Fruit fly (Drosophila melanogaster) whole organism: ENCODE data around the gene DCTN6-p27.

Experiments
- CG8478 ChIP-seq: fragments of >200 bp; optimal IDR thresholded peaks from 2 replicates; lab custom pipeline; 2018; ENCODE audit warnings: inconsistent platforms
- Dll ChIP-seq: fragments of >200 bp; optimal IDR thresholded peaks from 2 replicates; lab custom pipeline; 2017
- EcR ChIP-seq, 2 experiments: fragments of >200 bp; optimal IDR thresholded peaks; 2 replicates each; lab custom pipeline; 2017; ENCODE audit warnings: missing biosample characterization in 2 of 2, missing genetic modification characterization in 2 of 2, missing genetic modification reagents in 2 of 2
- pan ChIP-seq: fragments of >200 bp; optimal IDR thresholded peaks from 2 replicates; lab custom pipeline; 2017
- psq ChIP-seq: fragments of >200 bp; optimal IDR thresholded peaks from 2 replicates; lab custom pipeline; 2017
- usp ChIP-seq: fragments of >200 bp; optimal IDR thresholded peaks from 2 replicates; lab custom pipeline; 2017; ENCODE audit warnings: missing biosample characterization, missing genetic modification characterization, mixed read lengths

Gene DCTN6-p27

DNA sequence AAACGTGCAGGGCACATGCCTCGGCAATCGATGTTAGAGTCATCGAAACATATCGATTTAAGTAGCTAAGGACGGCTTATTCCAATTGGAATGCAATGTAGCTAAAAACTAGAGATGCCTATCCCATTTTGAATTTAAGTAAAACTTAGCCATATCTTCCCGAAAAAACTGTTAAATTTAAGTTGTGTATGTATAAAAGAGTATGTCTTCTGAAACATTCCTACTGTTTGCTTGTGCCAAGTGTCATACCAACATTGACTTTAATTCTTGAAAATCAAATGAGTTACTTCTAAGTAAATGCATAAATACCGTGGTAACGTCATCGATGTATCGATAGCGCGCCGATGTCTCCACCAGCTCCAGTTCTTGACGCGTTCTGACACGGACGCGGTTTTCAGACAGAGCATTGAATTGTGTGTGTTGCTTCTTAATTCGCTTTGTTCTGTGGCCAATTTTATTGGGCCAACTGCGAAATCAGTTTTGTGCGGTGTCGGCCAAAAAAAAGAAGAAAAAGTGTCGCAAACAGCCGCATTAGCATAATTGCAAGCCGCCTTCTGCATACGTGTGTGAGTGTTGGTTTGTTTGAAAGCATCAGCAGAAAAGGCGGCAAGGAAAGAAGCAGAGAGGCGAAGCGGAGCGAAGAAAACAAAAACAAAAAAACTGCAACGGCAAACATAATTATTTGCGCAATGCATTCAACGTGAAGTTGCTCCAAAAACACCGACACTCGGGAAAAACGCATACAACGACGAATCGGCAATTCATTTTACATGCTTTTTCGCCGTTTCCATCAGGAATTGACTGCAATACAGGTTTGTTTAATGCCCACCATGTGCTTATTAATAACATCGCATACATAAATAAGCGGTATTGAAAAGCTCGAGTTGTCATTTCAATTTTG, 1.6 kb downstream of the DCTN6-p27 start, which contains the start of gene brat:
Gene brat, plus strand, starts transcription at position 352 of the 901 bp plus-strand sequence.
- TF ChIP-seq CG8478 = no peak
- TF ChIP-seq psq (lab: Kevin White, UChicago) = no peak
- no peak for TF ChIP-seq usp
- TF ChIP-seq EcR (GFP tag; optimal IDR thresholded peaks at IDR 0.05; lab: Kevin White, UChicago) = no peak
- TF ChIP-seq pan = no peak
- TF ChIP-seq Dll = no peak

DNA sequence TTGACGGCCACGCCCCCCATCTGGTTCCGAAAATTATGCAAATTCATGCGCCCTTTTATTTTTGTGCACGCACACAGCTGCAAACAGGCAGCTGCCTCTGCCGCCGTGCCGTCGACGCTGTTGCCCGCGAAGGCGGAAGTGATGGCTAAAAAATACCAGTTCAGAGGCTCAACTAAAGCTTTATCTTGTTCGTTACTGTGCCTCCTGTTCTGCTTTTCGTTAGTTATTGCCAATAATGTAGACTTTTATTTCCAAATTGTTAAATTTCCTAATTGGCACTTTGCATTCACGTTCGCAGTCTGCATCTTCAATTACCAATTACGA, 2.2 kb downstream of the DCTN6-p27 start:
- TF ChIP-seq pan (no peak), EcR (GFP tag; optimal IDR thresholded peaks at IDR 0.05; lab: Kevin White, UChicago) (no peak), CG8478 (no peak), psq (lab: Kevin White, UChicago) (no peak), usp (no peak), Dll (no peak)

DNA sequence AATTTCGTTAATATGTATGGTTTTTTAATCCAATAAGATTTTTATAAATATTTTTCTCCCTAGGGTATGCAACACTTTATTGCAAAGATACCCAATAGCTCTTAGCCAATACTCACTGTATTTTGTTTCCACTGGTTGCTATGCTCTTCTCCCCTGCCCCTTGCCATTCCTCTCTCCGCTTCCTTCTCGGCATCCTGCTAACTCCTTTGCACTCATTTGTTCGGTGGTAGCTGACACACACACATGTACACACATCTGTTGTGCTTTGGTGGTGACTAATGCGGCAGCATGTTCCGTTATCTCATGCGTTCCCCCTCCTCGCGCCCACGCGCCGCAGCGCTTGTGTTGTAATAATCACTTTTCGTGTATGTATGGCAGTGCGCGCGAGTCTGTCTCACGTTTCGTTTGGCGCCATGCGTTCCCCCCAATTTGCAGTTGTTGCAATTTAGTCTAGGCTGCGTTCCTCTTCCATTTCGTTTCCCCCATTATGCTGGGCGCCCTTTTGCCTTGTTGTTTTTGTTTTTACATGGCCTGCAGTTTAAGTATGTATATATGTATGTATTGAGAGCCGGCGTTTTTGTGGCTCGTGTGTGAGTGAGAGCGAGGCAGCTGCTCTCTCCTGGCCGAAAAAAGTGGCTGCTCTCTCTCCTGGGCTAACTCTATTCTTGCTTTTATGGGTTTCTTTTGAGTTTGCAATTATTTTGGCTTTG, 2.8 kb downstream of the DCTN6-p27 start, which contains the start of gene Polr1D:
Gene Polr1D, minus strand, starts transcription at position 420 of the 710 bp plus-strand sequence.
- TF ChIP-seq EcR (GFP tag; optimal IDR thresholded peaks at IDR 0.05; lab: Kevin White, UChicago) = no peak
- TF ChIP-seq CG8478 = no peak
- no peak for TF ChIP-seq usp
- TF ChIP-seq pan = no peak
- TF ChIP-seq Dll = peak; percentile 69

DNA sequence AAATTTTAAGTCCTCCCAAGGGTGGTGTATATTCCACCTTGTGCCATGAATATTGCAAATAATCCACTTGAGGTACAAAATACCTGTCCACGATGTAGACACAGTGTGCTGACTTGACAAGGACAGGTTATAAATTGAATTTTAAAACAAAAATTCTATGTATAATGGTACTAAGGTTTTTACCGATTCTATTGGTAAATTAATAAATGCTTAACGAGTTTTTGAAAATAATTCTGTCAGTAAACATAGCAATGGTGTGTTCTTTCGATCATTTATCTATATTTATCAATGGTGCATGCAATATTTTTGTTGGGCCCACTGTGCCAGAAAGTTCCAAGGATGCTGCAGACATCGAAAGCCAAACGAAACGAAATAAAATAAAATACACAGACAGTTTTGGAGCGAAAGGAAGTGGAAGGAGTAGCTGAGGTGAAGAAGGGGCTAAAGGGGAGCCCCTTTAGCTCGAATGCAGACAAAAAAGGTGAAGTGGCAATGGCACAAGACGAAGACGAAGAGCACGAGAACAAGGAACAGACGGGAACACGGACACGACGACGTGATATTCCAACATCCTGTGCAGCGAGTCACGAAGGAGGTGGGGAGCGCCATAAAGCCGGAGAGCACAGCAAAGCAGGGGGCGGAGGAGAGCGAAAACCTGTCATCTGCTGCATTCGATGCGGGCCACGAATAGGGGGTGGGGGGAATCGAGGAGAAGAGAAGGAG, 4.0 kb downstream of the DCTN6-p27 start:
- TF ChIP-seq CG8478 (no peak), EcR (GFP tag; optimal IDR thresholded peaks at IDR 0.05; lab: Kevin White, UChicago) (no peak), pan (no peak), usp (no peak), Dll (no peak), psq (lab: Kevin White, UChicago) (no peak)

DNA sequence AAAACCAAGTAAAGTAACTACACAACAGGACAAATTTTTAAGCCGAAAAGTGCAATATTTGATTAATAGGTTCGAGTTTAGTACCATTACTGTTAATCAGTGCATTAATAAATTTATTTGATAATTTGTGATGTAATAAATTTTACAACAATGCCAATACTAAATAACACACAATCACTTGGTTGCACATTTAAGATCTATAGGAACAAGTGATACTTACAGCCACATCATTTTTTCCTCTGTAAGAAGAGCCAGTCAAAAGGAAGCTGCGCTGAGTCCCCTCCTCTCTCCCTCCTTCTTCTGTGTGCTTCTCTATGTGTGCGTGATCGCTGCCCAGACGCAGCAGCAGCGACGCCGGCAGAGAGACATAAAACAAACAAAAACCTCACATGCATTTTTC, 4.6 kb downstream of the DCTN6-p27 start:
- TF ChIP-seq pan (no peak), CG8478 (no peak), usp (no peak), psq (lab: Kevin White, UChicago) (no peak), Dll (no peak)

DNA sequence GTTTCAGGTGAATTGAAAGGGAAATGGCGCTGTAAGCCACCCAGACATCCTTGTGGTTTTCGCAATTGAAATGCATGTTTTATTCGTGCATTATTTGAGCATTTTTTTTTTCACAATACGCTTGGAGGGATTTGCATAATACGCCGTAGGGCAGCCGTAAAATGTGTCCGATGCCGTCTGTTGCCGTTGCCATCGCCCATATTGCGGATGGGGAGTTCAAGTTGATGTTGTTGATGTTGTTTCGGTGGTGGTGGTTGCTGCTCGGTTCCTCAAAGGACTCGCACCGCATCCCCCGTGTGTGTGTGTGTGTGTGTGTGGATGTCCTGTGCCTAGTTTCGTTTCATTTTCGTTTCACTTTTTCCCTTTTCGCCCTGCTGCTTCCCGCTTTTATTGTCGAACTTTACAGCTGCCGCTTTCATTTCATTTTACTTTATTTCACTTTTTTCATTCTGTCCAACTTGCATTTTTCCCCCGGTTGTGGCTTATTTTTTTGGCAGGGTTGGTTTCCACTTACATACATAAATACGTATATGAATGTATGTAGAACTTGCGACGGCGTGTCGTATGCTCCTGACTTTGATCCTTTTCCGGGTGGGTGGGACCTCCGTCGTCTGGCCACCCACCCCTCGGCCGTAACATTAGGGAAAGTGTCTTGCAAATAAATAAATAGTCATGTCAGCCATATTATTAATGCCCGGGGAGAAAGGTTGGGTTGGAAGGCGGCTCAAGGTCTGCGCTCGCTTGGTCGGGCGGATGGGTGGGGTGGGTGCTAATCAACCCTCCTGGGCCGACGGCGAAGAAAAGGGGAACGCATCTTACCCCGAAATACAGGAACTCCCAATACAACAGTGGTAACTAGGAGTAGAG, 5.6 kb downstream of the DCTN6-p27 start:
- TF ChIP-seq EcR (GFP tag; optimal IDR thresholded peaks at IDR 0.05; lab: Kevin White, UChicago) = no peak
- TF ChIP-seq usp = no peak
- TF ChIP-seq CG8478 = no peak
- TF ChIP-seq Dll = no peak
- TF ChIP-seq psq (lab: Kevin White, UChicago) = no peak
- no peak for TF ChIP-seq pan

DNA sequence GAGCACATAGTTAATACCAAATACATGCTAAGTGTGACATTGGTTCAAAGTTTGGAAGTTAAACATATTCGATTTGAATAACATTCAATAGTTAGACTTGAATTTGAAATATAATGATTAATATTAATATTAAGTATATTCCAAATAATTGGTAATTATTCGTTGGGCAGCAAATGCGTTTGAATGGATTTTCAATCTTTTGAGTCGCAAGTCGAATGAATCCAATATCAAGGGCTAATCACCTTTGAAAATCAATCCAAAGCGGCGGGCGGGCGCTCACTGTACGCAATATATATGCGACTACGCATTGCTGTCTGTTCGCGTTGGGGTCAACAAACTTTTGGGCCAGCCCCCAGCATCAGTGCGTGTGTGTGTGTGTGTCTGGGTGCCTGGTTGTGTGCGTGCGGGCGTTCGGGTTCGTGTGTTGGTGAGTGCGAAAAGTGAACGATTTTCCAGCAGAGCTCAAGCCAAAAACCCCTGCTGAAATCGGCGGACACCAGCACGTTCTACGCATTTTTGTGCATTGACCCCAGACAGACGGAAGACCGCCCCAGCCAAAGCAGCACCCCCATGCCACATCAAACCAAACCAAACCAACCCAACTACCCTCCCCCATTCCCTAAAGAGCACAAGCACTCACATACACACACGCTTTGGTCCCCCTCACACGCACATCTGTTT, 6.4 kb downstream of the DCTN6-p27 start:
- TF ChIP-seq EcR (GFP tag; optimal IDR thresholded peaks at IDR 0.05; lab: Kevin White, UChicago) (peak in 1 of 2 experiments; percentile 58), Dll (no peak)

DNA sequence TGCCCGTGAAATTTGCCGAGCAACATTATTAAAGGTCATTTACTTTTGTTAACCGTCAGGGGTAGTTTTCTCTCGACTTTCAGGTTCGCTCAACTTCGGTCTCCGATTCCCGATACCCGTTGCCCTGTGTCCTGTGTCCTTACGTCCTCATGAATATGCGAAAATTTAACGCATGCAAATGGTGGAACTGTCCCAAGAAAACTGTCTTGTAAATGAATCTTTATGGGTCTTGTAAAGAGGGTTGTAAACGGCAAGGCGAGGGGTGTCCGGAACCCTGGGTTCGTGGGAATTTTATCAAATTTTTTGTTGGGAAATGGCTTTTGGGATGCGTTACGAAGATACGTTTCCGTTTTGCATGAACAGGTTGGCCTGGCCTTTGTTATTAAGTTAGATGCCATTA, 7.6 kb downstream of the DCTN6-p27 start:
- no peak for TF ChIP-seq Dll
- TF ChIP-seq CG8478 = no peak
- TF ChIP-seq psq (lab: Kevin White, UChicago) = no peak
- TF ChIP-seq pan = no peak
- TF ChIP-seq EcR (GFP tag; optimal IDR thresholded peaks at IDR 0.05; lab: Kevin White, UChicago) = no peak
- no peak for TF ChIP-seq usp

DNA sequence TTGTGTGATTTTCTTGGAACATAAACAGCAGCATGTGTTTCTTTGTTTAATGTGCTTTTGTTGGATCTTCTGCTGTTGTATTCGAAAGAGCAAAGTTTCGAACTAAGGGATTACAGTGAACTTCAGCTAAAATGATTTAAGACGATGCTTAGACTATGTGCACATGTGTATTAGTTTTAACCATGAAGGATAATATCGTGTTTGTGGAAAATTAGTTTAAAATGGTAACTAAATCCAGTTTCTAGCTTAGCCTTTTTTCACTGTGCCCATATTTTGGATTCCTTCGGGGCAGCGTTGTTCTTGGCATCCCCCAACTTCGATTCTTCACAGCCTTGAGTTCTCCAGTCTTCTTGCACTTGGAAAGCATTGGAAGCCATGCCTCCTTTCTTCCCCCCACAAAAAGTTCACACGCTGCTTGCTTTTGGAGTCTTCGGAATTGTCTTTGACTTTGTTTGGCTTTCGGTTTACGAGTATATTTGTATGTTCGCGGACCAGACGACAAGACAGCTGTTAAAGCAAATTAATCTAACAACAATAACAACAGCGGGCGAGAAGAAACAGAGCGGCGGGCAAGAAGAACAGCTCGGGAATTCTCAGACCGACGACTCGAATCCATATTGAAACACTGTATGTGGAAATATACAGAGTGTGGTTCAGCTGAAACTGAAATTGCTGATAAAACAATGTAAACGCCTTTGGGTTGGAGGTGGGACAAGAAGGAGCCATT, 8.3 kb downstream of the DCTN6-p27 start:
- TF ChIP-seq psq (lab: Kevin White, UChicago) (no peak), EcR (GFP tag; optimal IDR thresholded peaks at IDR 0.05; lab: Kevin White, UChicago) (no peak), usp (no peak), pan (no peak), CG8478 (no peak), Dll (no peak)

DNA sequence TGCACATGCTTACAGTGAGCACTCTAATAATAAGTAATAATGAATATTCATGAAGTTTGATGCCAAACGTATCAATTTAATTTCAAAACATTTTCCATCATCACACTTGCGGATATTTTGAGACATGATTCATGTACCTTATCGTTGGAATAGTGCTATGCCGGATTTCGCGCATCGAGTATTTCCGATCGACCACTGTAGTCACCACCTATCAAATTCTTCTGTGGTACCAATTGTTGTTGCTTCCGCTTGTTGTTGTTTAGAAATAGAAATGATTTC, 8.8 kb downstream of the DCTN6-p27 start:
- TF ChIP-seq Dll (no peak), psq (lab: Kevin White, UChicago) (no peak), EcR (GFP tag; optimal IDR thresholded peaks at IDR 0.05; lab: Kevin White, UChicago) (no peak), pan (no peak), CG8478 (no peak), usp (no peak)

DNA sequence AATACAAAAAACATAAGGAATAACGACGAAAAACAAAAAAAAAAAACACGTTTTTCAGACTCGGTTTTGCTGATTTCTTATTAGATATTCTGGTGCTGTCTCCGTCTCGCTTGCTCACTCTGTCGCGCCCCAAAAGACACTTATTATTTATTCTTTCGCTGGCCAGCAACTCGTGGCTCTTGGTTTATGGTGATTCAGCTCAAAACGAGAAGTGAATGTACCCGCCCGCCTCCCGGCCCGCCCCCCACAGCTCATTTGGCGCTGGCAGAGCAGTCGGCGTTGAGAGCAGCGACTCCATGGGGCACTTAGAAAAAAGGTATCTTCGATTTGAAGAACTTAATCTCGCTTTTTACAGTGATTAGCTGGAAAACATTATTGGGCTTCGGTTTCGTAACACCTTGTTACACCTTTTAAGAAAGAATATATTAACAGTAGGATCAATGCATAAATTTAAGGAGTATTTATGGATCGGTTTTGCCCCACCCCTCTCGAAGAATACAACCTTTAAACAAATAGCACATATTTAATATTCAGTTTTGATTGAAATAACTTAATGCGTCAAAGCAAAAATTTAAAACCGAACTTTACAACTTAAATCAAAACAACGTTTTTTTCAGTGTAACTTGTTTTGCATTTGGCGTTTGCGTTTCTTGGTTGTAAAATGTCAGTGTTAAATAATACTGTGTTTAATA, 9.5 kb downstream of the DCTN6-p27 start:
- TF ChIP-seq CG8478 (no peak), Dll (peak; percentile 49)
